Worm (Caenorhabditis elegans) whole organism, L3 larva: ENCODE data around the gene ntl-11.
A peak's percentile ranks its signal among the peaks of the same experiment; 100 is the strongest.

Experiments
- R02D3.7 ChIP-seq: fragments of 150-350 bp; optimal IDR thresholded peaks from 2 replicates; lab custom pipeline; 2014; ENCODE audit warnings: missing biosample characterization, missing genetic modification characterization
- ZK546.5 ChIP-seq: sonication (generic microtip); optimal IDR thresholded peaks from 2 replicates; lab custom pipeline; 2017; ENCODE audit warnings: missing biosample characterization, missing genetic modification characterization
- aly-2 ChIP-seq: fragments of 150-350 bp; optimal IDR thresholded peaks from 2 replicates; lab custom pipeline; 2014; ENCODE audit warnings: missing biosample characterization, missing genetic modification characterization
- ama-1 ChIP-seq: fragments of 150-350 bp; optimal IDR thresholded peaks from 2 replicates; lab custom pipeline; 2018
- ceh-28 ChIP-seq: fragments of 150-350 bp; optimal IDR thresholded peaks from 2 replicates; lab custom pipeline; 2014; ENCODE audit warnings: missing biosample characterization, missing genetic modification reagents, missing genetic modification characterization
- ceh-82 ChIP-seq: fragments of 150-350 bp; optimal IDR thresholded peaks from 2 replicates; lab custom pipeline; 2014; ENCODE audit warnings: missing biosample characterization, missing genetic modification characterization
- ceh-9 ChIP-seq: sonication (generic microtip); optimal IDR thresholded peaks from 2 replicates; lab custom pipeline; 2018; ENCODE audit warnings: missing biosample characterization, missing genetic modification characterization
- daf-12 ChIP-seq: fragments of 150-350 bp; optimal IDR thresholded peaks from 2 replicates; lab custom pipeline; 2014; ENCODE audit warnings: missing biosample characterization, missing genetic modification reagents, missing genetic modification characterization
- egl-27 ChIP-seq: sonication (generic microtip); optimal IDR thresholded peaks from 4 replicates; lab custom pipeline; 2017; ENCODE audit warnings: missing biosample characterization, missing genetic modification reagents, missing genetic modification characterization
- egl-5 ChIP-seq: fragments of 150-350 bp; optimal IDR thresholded peaks from 2 replicates; lab custom pipeline; 2017; ENCODE audit warnings: missing biosample characterization, missing genetic modification reagents, missing genetic modification characterization, inconsistent platforms
- elt-1 ChIP-seq: fragments of 150-350 bp; optimal IDR thresholded peaks from 2 replicates; lab custom pipeline; 2014; ENCODE audit warnings: missing biosample characterization, missing genetic modification characterization
- elt-2 ChIP-seq: sonication (generic microtip); optimal IDR thresholded peaks from 2 replicates; lab custom pipeline; 2016; ENCODE audit warnings: missing genetic modification reagents, mild to moderate bottlenecking, missing genetic modification characterization, missing compliant biosample characterization
- eor-1 ChIP-seq, 2 experiments: fragments of 150-350 bp; optimal IDR thresholded peaks; 2 replicates each; lab custom pipeline; 2014 to 2018; ENCODE audit warnings: missing biosample characterization in 2 of 2, missing genetic modification characterization in 2 of 2
- fkh-10 ChIP-seq: sonication (generic microtip); optimal IDR thresholded peaks from 2 replicates; lab custom pipeline; 2017; ENCODE audit warnings: missing biosample characterization, missing genetic modification reagents, missing genetic modification characterization
- fkh-2 ChIP-seq: fragments of 150-350 bp; optimal IDR thresholded peaks from 2 replicates; lab custom pipeline; 2014; ENCODE audit warnings: missing biosample characterization, missing genetic modification reagents, missing genetic modification characterization
- hmg-11 ChIP-seq: sonication (generic microtip); optimal IDR thresholded peaks from 2 replicates; lab custom pipeline; 2016; ENCODE audit warnings: missing genetic modification characterization, missing compliant biosample characterization
- jun-1 ChIP-seq: fragments of 150-350 bp; optimal IDR thresholded peaks from 2 replicates; lab custom pipeline; 2014; ENCODE audit warnings: missing biosample characterization, missing genetic modification reagents, missing genetic modification characterization
- lin-15B ChIP-seq: fragments of 150-350 bp; optimal IDR thresholded peaks from 2 replicates; lab custom pipeline; 2014; ENCODE audit warnings: missing biosample characterization, missing genetic modification characterization
- lin-39 ChIP-seq: fragments of 150-350 bp; optimal IDR thresholded peaks from 2 replicates; lab custom pipeline; 2018; ENCODE audit warnings: missing biosample characterization, missing genetic modification reagents, missing genetic modification characterization
- lsy-12 ChIP-seq: sonication (generic microtip); optimal IDR thresholded peaks from 2 replicates; lab custom pipeline; 2016; ENCODE audit warnings: mild to moderate bottlenecking, missing genetic modification characterization, missing compliant biosample characterization
- mdl-1 ChIP-seq: fragments of 150-350 bp; optimal IDR thresholded peaks from 2 replicates; lab custom pipeline; 2014; ENCODE audit warnings: missing biosample characterization, missing genetic modification characterization
- mml-1 ChIP-seq: fragments of 150-350 bp; sonication (generic microtip); optimal IDR thresholded peaks from 3 replicates; lab custom pipeline; 2014; ENCODE audit warnings: missing biosample characterization, missing genetic modification characterization
- nfya-1 ChIP-seq: sonication (generic microtip); optimal IDR thresholded peaks from 2 replicates; lab custom pipeline; 2017; ENCODE audit warnings: missing genetic modification characterization, mild to moderate bottlenecking, missing compliant biosample characterization, antibody characterized with exemption, moderate library complexity; ENCODE audit not compliant: insufficient read depth
- nhr-11 ChIP-seq: fragments of 150-350 bp; optimal IDR thresholded peaks from 2 replicates; lab custom pipeline; 2014; ENCODE audit warnings: missing biosample characterization, missing genetic modification characterization
- nhr-23 ChIP-seq: fragments of 150-350 bp; optimal IDR thresholded peaks from 2 replicates; lab custom pipeline; 2014; ENCODE audit warnings: missing biosample characterization, missing genetic modification reagents, missing genetic modification characterization
- nhr-237 ChIP-seq: fragments of 150-350 bp; optimal IDR thresholded peaks from 2 replicates; lab custom pipeline; 2014; ENCODE audit warnings: missing biosample characterization, missing genetic modification characterization
- nhr-25 ChIP-seq: sonication (generic microtip); optimal IDR thresholded peaks from 2 replicates; lab custom pipeline; 2017; ENCODE audit warnings: missing biosample characterization, missing genetic modification characterization
- nhr-43 ChIP-seq: sonication (generic microtip); optimal IDR thresholded peaks from 2 replicates; lab custom pipeline; 2016; ENCODE audit warnings: mild to moderate bottlenecking, missing genetic modification characterization, missing compliant biosample characterization; ENCODE audit not compliant: poor library complexity, severe bottlenecking
- nhr-67 ChIP-seq: fragments of 150-350 bp; optimal IDR thresholded peaks from 2 replicates; lab custom pipeline; 2014; ENCODE audit warnings: missing biosample characterization, missing genetic modification characterization
- nhr-76 ChIP-seq: fragments of 150-350 bp; sonication (generic microtip); optimal IDR thresholded peaks from 5 replicates; lab custom pipeline; 2014; ENCODE audit warnings: missing biosample characterization, missing genetic modification characterization
- pha-4 ChIP-seq: fragments of 150-350 bp; optimal IDR thresholded peaks from 2 replicates; lab custom pipeline; 2014; ENCODE audit warnings: missing biosample characterization, missing genetic modification reagents, missing genetic modification characterization
- pqm-1 ChIP-seq: fragments of 150-350 bp; optimal IDR thresholded peaks from 2 replicates; lab custom pipeline; 2017; ENCODE audit warnings: missing biosample characterization, missing genetic modification characterization, inconsistent platforms
- skn-1 ChIP-seq: fragments of 150-350 bp; optimal IDR thresholded peaks from 2 replicates; lab custom pipeline; 2014; ENCODE audit warnings: missing biosample characterization, missing genetic modification characterization
- snpc-4 ChIP-seq: fragments of 150-350 bp; optimal IDR thresholded peaks from 2 replicates; lab custom pipeline; 2014; ENCODE audit warnings: missing biosample characterization, missing genetic modification characterization
- tbx-2 ChIP-seq: sonication (generic microtip); optimal IDR thresholded peaks from 2 replicates; lab custom pipeline; 2016; ENCODE audit warnings: mild to moderate bottlenecking, missing genetic modification characterization, missing compliant biosample characterization
- unc-62 ChIP-seq: fragments of 150-350 bp; sonication (generic microtip); optimal IDR thresholded peaks from 4 replicates; lab custom pipeline; 2014; ENCODE audit warnings: missing biosample characterization, missing genetic modification reagents, missing genetic modification characterization
- zag-1 ChIP-seq: fragments of 150-350 bp; optimal IDR thresholded peaks from 2 replicates; lab custom pipeline; 2014; ENCODE audit warnings: missing biosample characterization, missing genetic modification characterization
- ztf-11 ChIP-seq: fragments of 150-350 bp; optimal IDR thresholded peaks from 2 replicates; lab custom pipeline; 2014; ENCODE audit warnings: missing biosample characterization, missing genetic modification characterization
- ztf-4 ChIP-seq: fragments of 150-350 bp; optimal IDR thresholded peaks from 2 replicates; lab custom pipeline; 2014; ENCODE audit warnings: missing biosample characterization, missing genetic modification characterization

The ntl-11 gene

DNA sequence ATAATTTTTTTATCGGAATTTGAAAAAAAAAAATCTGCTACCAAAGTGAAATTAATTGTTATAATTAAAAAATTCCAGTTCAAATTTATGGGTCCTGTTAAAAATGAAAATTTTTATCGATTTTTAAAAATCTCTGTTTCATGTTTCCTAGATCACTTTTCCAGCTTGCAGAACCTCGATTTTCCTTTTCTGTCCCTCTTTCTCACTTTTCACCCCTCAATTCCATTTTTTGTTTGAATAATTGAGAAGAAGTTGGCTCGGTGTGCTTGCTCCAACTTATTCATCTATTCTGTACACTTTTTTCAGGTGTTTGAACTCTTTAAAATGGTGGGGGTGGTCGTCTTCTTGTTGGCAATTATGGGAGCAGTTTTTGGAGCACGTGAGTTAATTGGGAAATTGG, 26.0 kb upstream of the ntl-11 start, which contains the start of gene acr-24:
Gene acr-24, plus strand, starts transcription at position 301 of the 400 bp plus-strand sequence.
- TF ChIP-seq lsy-12 (tag; lab: Kevin White, UChicago): no peak
- TF ChIP-seq nhr-25 (tag; lab: Kevin White, UChicago): no peak
- no peak for TF ChIP-seq mml-1
- TF ChIP-seq, all 47 proteins: peak for 0

DNA sequence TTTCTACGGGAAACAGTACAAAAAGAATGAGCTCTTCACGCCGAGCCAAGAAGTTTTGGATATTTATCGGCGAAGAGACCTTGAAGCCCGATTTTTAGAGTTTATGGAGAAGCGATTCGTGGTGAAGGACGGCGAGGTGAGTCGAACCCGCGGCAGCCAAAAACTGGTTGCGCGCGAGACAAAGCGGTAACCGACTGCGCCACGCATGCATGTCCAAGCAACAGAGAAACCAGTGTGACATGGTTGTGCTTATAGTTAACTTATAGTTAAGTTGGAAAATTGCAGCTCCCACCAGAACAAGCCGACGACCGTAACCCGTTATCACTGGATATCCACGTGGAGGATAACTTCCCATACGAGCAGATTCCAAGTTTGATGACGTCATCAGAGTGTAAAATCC, 5.1 kb upstream of the ntl-11 start:
- TF ChIP-seq pha-4 (tag; lab: Kevin White, UChicago) (peak; percentile 26), nhr-25 (tag; lab: Kevin White, UChicago) (no peak), lsy-12 (tag; lab: Kevin White, UChicago) (peak; percentile 2), ZK546.5 (tag; lab: Kevin White, UChicago) (no peak), tbx-2 (tag; lab: Kevin White, UChicago) (no peak), lin-39 (tag; lab: Kevin White, UChicago) (peak; percentile 4), ceh-9 (no peak), elt-2 (peak; percentile 27)
- TF ChIP-seq, all 47 proteins: peak for 4

DNA sequence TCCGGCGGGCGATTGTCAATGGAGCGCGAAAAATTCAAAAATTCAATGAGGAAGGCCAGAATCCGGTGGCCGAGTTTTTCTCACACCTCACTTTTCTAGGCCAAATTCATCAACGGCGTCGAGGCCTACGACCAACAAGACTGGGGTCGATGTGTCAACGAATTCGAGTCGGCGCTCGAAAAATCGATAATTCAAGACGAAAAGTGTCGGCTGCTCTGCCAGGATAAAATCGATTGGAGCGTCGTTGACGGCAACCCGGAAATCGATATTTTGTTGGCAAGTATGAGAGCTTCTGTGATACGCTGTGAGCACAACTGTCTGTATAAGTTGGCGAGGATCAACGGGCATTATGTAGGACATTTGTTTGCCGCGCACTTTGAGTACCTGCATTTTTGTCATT, 4.5 kb upstream of the ntl-11 start:
- TF ChIP-seq ceh-28 (tag; lab: Kevin White, UChicago) (peak; percentile 18), ceh-9 (no peak), egl-27 (tag; lab: Kevin White, UChicago) (no peak)

DNA sequence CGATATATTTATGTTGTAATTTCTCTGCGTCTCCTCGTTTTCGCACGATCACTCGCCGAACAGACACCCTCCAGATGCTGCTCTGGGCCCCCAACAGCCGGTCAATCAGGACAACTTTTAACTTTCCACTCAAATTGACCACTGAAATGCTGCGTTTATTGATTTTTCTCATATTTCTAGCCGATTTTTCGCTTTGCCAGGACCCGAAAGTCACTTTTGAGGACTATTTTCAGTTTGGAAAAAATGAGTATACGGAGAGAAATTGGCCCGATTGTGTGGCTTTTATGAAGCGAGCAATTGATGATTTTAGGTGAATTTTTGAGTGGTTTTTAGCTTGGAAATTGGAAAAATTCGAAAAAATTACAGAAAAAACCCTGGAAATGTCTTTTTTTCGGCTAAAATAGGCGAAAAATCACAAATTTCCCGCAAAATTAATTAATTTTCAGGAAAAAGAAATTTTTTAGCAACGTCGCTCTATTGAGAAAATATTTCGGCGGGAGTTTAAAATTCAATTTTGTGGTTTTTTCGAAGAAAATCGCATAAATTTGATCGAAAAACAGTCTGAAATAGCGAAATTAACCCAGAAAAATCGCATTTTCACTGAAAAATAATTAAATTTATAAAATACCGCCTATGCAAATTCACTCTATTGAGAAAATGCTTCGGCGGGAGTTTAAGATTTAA, 2.4 kb upstream of the ntl-11 start, which contains the start of gene Y73F8A.26:
Gene Y73F8A.26, plus strand, starts transcription at position 73 of the 684 bp plus-strand sequence.
- TF ChIP-seq eor-1 (tag; optimal IDR thresholded peaks at IDR 0.05; lab: Kevin White, UChicago) (no peak), zag-1 (tag; lab: Kevin White, UChicago) (no peak), ZK546.5 (tag; lab: Kevin White, UChicago) (no peak), pqm-1 (tag; lab: Kevin White, UChicago) (no peak)

DNA sequence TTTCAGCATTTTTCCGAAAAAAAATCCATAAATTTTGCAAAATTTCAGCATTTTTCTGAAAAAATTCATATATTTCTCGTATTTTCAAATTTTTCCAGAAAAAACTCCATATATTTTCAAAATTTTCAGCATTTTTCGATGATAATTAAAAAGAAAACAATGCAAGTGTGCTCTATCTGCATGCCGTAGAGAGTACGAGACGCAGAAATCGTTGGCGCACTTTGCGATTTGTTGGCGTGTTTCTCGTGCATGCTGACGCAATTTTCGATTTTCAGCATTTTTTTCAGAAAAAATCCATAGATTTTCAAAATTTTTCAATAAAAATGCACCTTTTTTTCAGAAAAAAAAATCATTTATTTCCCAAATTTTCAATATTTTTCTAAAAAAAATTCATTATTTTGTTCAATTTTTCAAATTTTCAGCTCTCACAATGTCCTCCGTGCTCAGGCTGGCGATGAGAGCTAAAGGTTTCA, 1.1 kb upstream of the ntl-11 start, which contains the start of gene Y73F8A.27:
Gene Y73F8A.27, plus strand, starts transcription at position 423 of the 473 bp plus-strand sequence.
- TF ChIP-seq snpc-4 (peak; percentile 94), elt-2 (peak; percentile 70), tbx-2 (tag; lab: Kevin White, UChicago) (peak; percentile 89), egl-5 (tag; lab: Kevin White, UChicago) (peak; percentile 55), ztf-11 (tag; lab: Kevin White, UChicago) (no peak), eor-1 (tag; optimal IDR thresholded peaks at IDR 0.05; lab: Kevin White, UChicago) (peak in 1 of 2 experiments; percentile 64), R02D3.7 (tag; lab: Kevin White, UChicago) (peak; percentile 77), nhr-43 (tag; lab: Kevin White, UChicago) (peak; percentile 89), nhr-237 (tag; lab: Kevin White, UChicago) (no peak), aly-2 (tag; lab: Kevin White, UChicago) (no peak), nhr-11 (tag; lab: Kevin White, UChicago) (peak; percentile 70), daf-12 (tag; lab: Kevin White, UChicago) (peak; percentile 53), ztf-4 (no peak), unc-62 (GFP tag; lab: Kevin White, UChicago) (no peak), pha-4 (tag; lab: Kevin White, UChicago) (peak; percentile 97), jun-1 (peak; percentile 75), fkh-2 (tag; lab: Kevin White, UChicago) (peak; percentile 65), ceh-28 (tag; lab: Kevin White, UChicago) (peak; percentile 81), fkh-10 (GFP tag; lab: Kevin White, UChicago) (peak; percentile 76), mdl-1 (no peak), pqm-1 (tag; lab: Kevin White, UChicago) (peak; percentile 45), ZK546.5 (tag; lab: Kevin White, UChicago) (peak; percentile 13), nhr-76 (tag; lab: Kevin White, UChicago) (no peak), nhr-67 (tag; lab: Kevin White, UChicago) (no peak), ceh-82 (tag; lab: Kevin White, UChicago) (peak; percentile 90), zag-1 (tag; lab: Kevin White, UChicago) (peak; percentile 50), nhr-23 (tag; lab: Kevin White, UChicago) (peak; percentile 96), nfya-1 (tag; lab: Kevin White, UChicago) (peak; percentile 92), skn-1 (tag; lab: Kevin White, UChicago) (peak; percentile 92), hmg-11 (tag; lab: Kevin White, UChicago) (peak; percentile 86), nhr-25 (tag; lab: Kevin White, UChicago) (peak; percentile 87), lin-15B (peak; percentile 97), lin-39 (tag; lab: Kevin White, UChicago) (peak; percentile 76), ama-1 (lab: Kevin White, UChicago) (peak; percentile 40), lsy-12 (tag; lab: Kevin White, UChicago) (peak; percentile 75), elt-1 (tag; lab: Kevin White, UChicago) (peak; percentile 22)
- TF ChIP-seq, all 47 proteins: peak for 28
